Worm (Caenorhabditis elegans) whole organism, L4/young adult: Measurements from ENCODE around the gene lin-5.

ENCODE experiments used
- W03F9.2 ChIP-seq: fragments of 150-350 bp; optimal IDR thresholded peaks from 2 replicates; lab custom pipeline; 2014; ENCODE audit warnings: missing biosample characterization, missing genetic modification characterization
- dao-5 ChIP-seq: sonication (generic microtip); optimal IDR thresholded peaks from 2 replicates; lab custom pipeline; 2016; ENCODE audit warnings: missing genotype, missing genetic modification characterization, moderate library complexity, missing compliant biosample characterization
- him-1 ChIP-seq: sonication (generic microtip); optimal IDR thresholded peaks from 2 replicates; lab custom pipeline; 2016; ENCODE audit warnings: missing genotype, missing genetic modification reagents, missing genetic modification characterization, missing compliant biosample characterization

Gene lin-5

ce11 chrII:7863480-7864125 lies 3.2 kb downstream of the lin-5 start:
- TF ChIP-seq W03F9.2, result no peak
- no peak for TF ChIP-seq dao-5 (tag; lab: Kevin White, UChicago)
- TF ChIP-seq him-1 (tag; lab: Kevin White, UChicago), result no peak

DNA sequence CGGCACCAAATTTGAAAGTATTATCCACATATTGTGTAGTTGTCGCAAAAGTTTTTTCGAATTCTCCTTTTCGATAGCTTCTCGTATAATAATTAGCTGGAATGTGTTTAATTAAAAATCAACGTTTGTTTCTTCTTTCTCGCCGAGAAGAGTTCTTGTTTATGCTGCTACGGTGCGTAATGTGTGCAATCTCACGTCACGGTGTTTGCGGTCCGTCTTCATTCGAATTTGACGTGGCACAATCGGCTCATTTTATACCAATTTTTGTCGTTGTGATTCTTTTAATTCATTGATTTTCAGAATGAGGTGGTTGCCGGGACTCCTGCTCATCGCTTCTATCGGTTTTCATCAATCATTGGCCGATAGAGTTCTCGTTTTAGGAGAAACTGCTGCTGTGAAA lies 3.8 kb downstream of the lin-5 start, which contains the start of gene ostb-1:
Gene ostb-1, plus strand, starts transcription at position 301 of the 400 bp plus-strand sequence.
- no peak for TF ChIP-seq W03F9.2

DNA sequence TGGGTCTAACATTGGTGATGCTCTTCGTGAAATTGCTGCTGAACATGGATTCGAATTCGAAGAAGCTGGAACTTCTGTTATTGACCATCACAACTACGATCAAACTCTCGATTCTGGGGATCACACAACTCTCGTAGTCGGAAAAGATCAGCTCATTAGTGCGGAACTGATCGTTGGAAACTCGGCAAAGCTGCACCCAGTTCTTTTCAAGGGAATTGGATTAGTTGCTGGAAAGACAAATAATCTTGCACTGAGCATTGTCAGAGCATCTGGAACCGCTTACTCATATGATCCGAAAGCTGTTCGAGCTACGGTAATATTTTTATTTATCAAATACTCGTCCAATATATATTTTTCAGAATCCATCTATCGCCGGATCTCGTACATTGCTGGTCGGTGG lies 4.5 kb downstream of the lin-5 start:
- TF ChIP-seq dao-5 (tag; lab: Kevin White, UChicago) (no peak), W03F9.2 (no peak), him-1 (tag; lab: Kevin White, UChicago) (no peak)

- TF ChIP-seq dao-5 (tag; lab: Kevin White, UChicago), result no peak
- no peak for TF ChIP-seq W03F9.2
- no peak for TF ChIP-seq him-1 (tag; lab: Kevin White, UChicago)
These were observed 5.7 kb downstream of the lin-5 start for ce11 chrII:7866081-7866480.

DNA sequence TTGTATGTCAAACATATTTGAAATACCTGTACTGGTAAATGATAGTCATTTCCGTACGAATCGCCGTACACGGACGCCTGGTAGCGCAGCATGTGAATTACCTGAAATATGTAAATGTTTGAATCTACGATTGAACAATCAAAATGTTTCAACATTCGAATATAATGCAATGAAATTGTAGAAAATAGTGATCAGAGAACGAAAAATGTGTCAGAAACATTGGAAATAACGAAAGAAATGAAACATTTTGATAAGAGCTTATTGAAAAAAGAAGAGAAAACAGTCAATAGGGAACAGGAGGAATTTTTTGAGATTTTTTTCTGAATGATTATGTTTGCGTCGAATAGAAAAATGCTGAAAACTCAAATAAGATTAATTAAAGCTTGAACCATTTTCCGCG lies 9.7 kb downstream of the lin-5 start, which contains the start of gene ztf-17:
Gene ztf-17, minus strand, starts transcription at position 101 of the 400 bp plus-strand sequence.
- TF ChIP-seq W03F9.2, result no peak
- no peak for TF ChIP-seq dao-5 (tag; lab: Kevin White, UChicago)
- TF ChIP-seq him-1 (tag; lab: Kevin White, UChicago), result no peak

ce11 chrII:7870632-7871031 lies 10.3 kb downstream of the lin-5 start:
- TF ChIP-seq dao-5 (tag; lab: Kevin White, UChicago) (no peak), W03F9.2 (peak; percentile 3), him-1 (tag; lab: Kevin White, UChicago) (no peak)

- peak; percentile 20 for TF ChIP-seq W03F9.2
- TF ChIP-seq dao-5 (tag; lab: Kevin White, UChicago), result no peak
- no peak for TF ChIP-seq him-1 (tag; lab: Kevin White, UChicago)
These were observed 13.5 kb downstream of the lin-5 start, which contains the start of gene T01H3.3 for ce11 chrII:7873843-7874372. T01H3.3 (minus strand) TSS chrII:7873893.

ce11 chrII:7877744-7878468 lies 17.5 kb downstream of the lin-5 start, which contains the start of gene T01H3.2:
T01H3.2 (minus strand) TSS chrII:7877994.
- TF ChIP-seq W03F9.2 (no peak), him-1 (tag; lab: Kevin White, UChicago) (no peak), dao-5 (tag; lab: Kevin White, UChicago) (no peak)

ce11 chrII:7879266-7879718 lies 18.9 kb downstream of the lin-5 start, which contains the start of the genes vha-4 and T01H3.5:
vha-4 (minus strand) TSS chrII:7879316.
T01H3.5 (plus strand) TSS chrII:7879616.
- TF ChIP-seq dao-5 (tag; lab: Kevin White, UChicago) (no peak), him-1 (tag; lab: Kevin White, UChicago) (no peak), W03F9.2 (no peak)

DNA sequence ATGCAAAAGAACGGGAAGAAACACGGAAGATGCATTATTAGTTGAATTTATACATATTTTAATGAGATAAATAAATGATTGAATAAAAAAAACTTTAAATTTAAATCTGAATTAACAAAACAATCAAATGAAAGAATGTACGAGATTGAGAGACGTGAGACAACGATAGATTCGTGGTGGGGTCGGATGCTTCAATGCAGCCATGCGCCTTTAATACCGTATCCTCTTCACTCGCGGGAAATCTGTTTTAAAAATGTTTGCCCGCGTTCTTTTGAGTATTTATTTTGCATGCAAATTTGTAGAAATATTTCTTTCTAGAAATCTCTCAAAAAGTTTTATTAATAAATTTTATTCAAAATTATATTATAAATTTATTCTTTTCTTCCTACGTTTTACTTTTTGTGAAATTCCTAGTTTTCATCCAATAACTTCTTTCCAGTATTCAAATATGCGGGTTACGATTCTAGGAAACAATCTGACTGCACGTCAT lies 20.0 kb downstream of the lin-5 start, which contains the start of gene perm-1:
Gene perm-1, plus strand, starts transcription at position 440 of the 490 bp plus-strand sequence.
- TF ChIP-seq W03F9.2 (peak; percentile 73), him-1 (tag; lab: Kevin White, UChicago) (no peak)

ce11 chrII:7884898-7885297 lies 24.5 kb downstream of the lin-5 start:
- no peak for TF ChIP-seq W03F9.2
- peak; percentile 16 for TF ChIP-seq him-1 (tag; lab: Kevin White, UChicago)

DNA sequence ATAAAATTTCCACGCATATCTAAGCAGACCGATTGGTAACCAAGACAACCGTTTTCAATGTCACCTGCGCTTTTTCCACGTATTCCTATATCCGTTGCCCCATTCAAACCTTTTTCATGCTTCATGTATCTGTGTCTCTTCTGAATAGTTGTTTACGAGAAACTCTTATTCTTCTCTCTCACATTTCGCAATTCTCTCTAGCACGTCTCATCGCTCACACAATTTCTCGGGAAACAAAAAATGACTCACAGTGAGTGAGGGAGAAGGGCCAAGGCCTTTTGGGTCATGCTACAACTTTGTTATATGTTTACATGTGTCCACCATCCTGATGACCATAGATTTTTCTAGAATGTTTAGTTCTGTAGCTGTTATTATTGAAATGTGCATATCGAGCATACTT lies 26.9 kb downstream of the lin-5 start:
- TF ChIP-seq him-1 (tag; lab: Kevin White, UChicago) (no peak), W03F9.2 (no peak), dao-5 (tag; lab: Kevin White, UChicago) (no peak)

DNA sequence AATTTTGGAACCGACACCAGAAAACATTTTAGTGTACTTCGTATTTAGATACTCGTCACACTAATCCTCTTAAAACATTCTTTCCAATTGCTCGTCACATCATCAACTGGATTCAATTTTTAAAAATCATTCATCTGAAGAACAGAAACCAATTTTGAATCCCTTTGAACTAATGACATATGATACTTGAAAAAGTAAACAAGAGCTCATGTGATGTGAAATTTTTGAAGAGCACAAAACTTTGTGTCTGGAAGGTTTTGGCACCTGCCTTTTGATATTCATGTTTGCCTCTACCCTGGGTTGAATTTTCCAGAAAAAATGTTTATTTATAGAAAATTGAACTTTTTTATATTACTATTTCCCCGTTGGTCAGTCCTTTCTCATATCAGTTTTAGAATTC lies 28.4 kb downstream of the lin-5 start:
- TF ChIP-seq dao-5 (tag; lab: Kevin White, UChicago) (no peak), him-1 (tag; lab: Kevin White, UChicago) (no peak), W03F9.2 (peak; percentile 16)

- TF ChIP-seq him-1 (tag; lab: Kevin White, UChicago) (no peak), W03F9.2 (no peak), dao-5 (tag; lab: Kevin White, UChicago) (no peak)
These were observed 28.9 kb downstream of the lin-5 start for ce11 chrII:7889321-7889720.
